Worm (Caenorhabditis elegans): ENCODE measurements around the gene ncx-10.

- no peak for TF ChIP-seq ztf-29 (GFP tag; IDR thresholded peaks at IDR 0.05)
- no peak for TF ChIP-seq T22C8.4 (GFP tag; IDR thresholded peaks at IDR 0.05)
- no peak for TF ChIP-seq med-1 (GFP tag; optimal IDR thresholded peaks at IDR 0.05; ENCODE audit: insufficient read depth)
- TF ChIP-seq ztf-23 (GFP tag; IDR thresholded peaks at IDR 0.05): no peak
- TF ChIP-seq klf-2 (GFP tag; conservative IDR thresholded peaks at IDR 0.05): no peak
- TF ChIP-seq flt-1 (GFP tag; IDR thresholded peaks at IDR 0.05): no peak
- TF ChIP-seq cog-1 (tag; optimal IDR thresholded peaks at IDR 0.05): no peak
- TF ChIP-seq ref-1 (GFP tag; conservative IDR thresholded peaks at IDR 0.05): no peak
- no peak for TF ChIP-seq tab-1 (GFP tag; IDR thresholded peaks at IDR 0.05)
These were observed 33.1 kb downstream of the ncx-10 start, which contains the start of gene F40A3.7 for ce11 chrV:7899761-7900160.
